Fruit fly (Drosophila melanogaster) whole organism, prepupa: ENCODE results near the gene CG5810.
A peak's percentile ranks its signal among the peaks of the same experiment; 100 is the strongest.

ENCODE experiments used
- Blimp-1 ChIP-seq: fragments of 200-800 bp; sonication (Bioruptor generic); optimal IDR thresholded peaks from 3 replicates; lab custom pipeline; 2017; ENCODE audit warnings: missing biosample characterization, missing genetic modification characterization, mild to moderate bottlenecking, moderate library complexity, missing genetic modification reagents
- CG11902 ChIP-seq: fragments of 200-800 bp; sonication (Bioruptor generic); optimal IDR thresholded peaks from 3 replicates; lab custom pipeline; 2016; ENCODE audit warnings: missing biosample characterization, missing genetic modification characterization
- CG16779 ChIP-seq: fragments of 200-800 bp; sonication (Bioruptor generic); optimal IDR thresholded peaks from 3 replicates; lab custom pipeline; 2017; ENCODE audit warnings: missing biosample characterization, mild to moderate bottlenecking, missing genetic modification characterization
- CG4318 ChIP-seq: fragments of 200-800 bp; sonication (Bioruptor generic); optimal IDR thresholded peaks from 3 replicates; lab custom pipeline; 2017; ENCODE audit warnings: missing biosample characterization, mild to moderate bottlenecking, missing genetic modification characterization
- CG6808 ChIP-seq: fragments of 200-800 bp; sonication (Bioruptor generic); optimal IDR thresholded peaks from 3 replicates; lab custom pipeline; 2017; ENCODE audit warnings: missing biosample characterization, missing genetic modification characterization, mild to moderate bottlenecking, moderate library complexity, missing genetic modification reagents
- Eip78C ChIP-seq: fragments of 200-800 bp; sonication (Bioruptor generic); peaks from one replicate; lab custom pipeline; 2016; ENCODE audit warnings: missing biosample characterization, missing genetic modification characterization
- Eip93F ChIP-seq: fragments of 200-800 bp; sonication (Bioruptor generic); optimal IDR thresholded peaks from 2 replicates; lab custom pipeline; 2016; ENCODE audit warnings: missing biosample characterization, mild to moderate bottlenecking, missing genetic modification characterization
- achi ChIP-seq: fragments of 200-800 bp; sonication (Bioruptor generic); optimal IDR thresholded peaks from 3 replicates; lab custom pipeline; 2016; ENCODE audit warnings: missing biosample characterization, missing genetic modification characterization
- fd85E ChIP-seq: fragments of 200-800 bp; sonication (Bioruptor generic); optimal IDR thresholded peaks from 3 replicates; lab custom pipeline; 2016; ENCODE audit warnings: missing biosample characterization, missing genetic modification characterization
- fkh ChIP-seq: fragments of 200-800 bp; sonication (Bioruptor generic); optimal IDR thresholded peaks from 3 replicates; lab custom pipeline; 2017; ENCODE audit warnings: missing biosample characterization, mild to moderate bottlenecking, missing genetic modification characterization, moderate library complexity
- lz ChIP-seq: fragments of 200-800 bp; sonication (Bioruptor generic); optimal IDR thresholded peaks from 3 replicates; lab custom pipeline; 2016; ENCODE audit warnings: missing biosample characterization, missing genetic modification characterization

DNA sequence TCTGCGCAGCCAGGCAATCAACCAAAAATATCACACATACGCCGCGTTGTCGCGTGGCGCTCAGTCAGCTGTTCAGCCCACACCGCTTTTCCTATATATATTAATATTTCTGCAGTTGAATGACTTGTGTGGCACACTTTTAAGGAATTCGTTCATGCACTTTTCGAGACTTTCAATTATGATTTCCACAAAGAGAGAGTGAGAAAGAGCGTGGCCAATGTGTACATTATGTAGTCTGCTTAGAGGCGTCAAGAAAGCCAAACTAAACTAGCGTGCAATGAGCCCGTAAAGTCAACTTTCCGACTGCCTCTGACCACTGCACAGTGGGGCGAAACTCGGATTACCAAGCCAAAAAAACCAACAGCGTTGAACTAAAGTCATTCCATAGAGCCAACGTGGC, 9.4 kb upstream of the CG5810 start:
- TF ChIP-seq Eip93F (GFP tag; lab: Kevin White, UChicago) = no peak
- TF ChIP-seq lz (GFP tag; lab: Kevin White, UChicago) = no peak
- no peak for TF ChIP-seq CG16779 (tag; lab: Kevin White, UChicago)
- TF ChIP-seq CG4318 = no peak
- no peak for TF ChIP-seq CG11902 (GFP tag; lab: Kevin White, UChicago)
- TF ChIP-seq fkh = no peak
- TF ChIP-seq achi (GFP tag; lab: Kevin White, UChicago) = no peak
- TF ChIP-seq CG6808 (GFP tag; lab: Kevin White, UChicago) = no peak
- TF ChIP-seq Eip78C (GFP tag; lab: Kevin White, UChicago) = peak; percentile 72
- TF ChIP-seq fd85E (GFP tag; lab: Kevin White, UChicago) = no peak
- TF ChIP-seq Blimp-1 = no peak
